Fruit fly (Drosophila melanogaster) whole organism, adult: ENCODE measurements around the gene Ucp4B.

Experiments
- CG12768 ChIP-seq: fragments of 200-800 bp; sonication (Bioruptor generic); optimal IDR thresholded peaks from 2 replicates; lab custom pipeline; 2017; ENCODE audit warnings: missing biosample characterization, missing genetic modification characterization, mild to moderate bottlenecking, moderate library complexity, missing genetic modification reagents
- CG33017 ChIP-seq: fragments of 200-800 bp; sonication (Bioruptor generic); optimal IDR thresholded peaks from 2 replicates; lab custom pipeline; 2018; ENCODE audit warnings: missing biosample characterization, mild to moderate bottlenecking, missing genetic modification characterization, moderate library complexity
- CG7045 ChIP-seq: fragments of 200-800 bp; sonication (Bioruptor generic); optimal IDR thresholded peaks from 2 replicates; lab custom pipeline; 2017; ENCODE audit warnings: missing biosample characterization, mild to moderate bottlenecking, missing genetic modification characterization
- Hr96 ChIP-seq: fragments of 200-800 bp; sonication (Bioruptor generic); optimal IDR thresholded peaks from 2 replicates; lab custom pipeline; 2016; ENCODE audit warnings: missing biosample characterization, missing genetic modification characterization
- Mnt ChIP-seq: fragments of 200-800 bp; sonication (Bioruptor generic); optimal IDR thresholded peaks from 2 replicates; lab custom pipeline; 2016; ENCODE audit warnings: missing biosample characterization, mild to moderate bottlenecking, missing genetic modification characterization
- bab1 ChIP-seq: fragments of 200-800 bp; sonication (Bioruptor generic); optimal IDR thresholded peaks from 3 replicates; lab custom pipeline; 2019; ENCODE audit warnings: missing biosample characterization, mild to moderate bottlenecking, missing genetic modification characterization, moderate library complexity
- kay ChIP-seq: fragments of 200-800 bp; sonication (Bioruptor generic); peaks from one replicate; lab custom pipeline; 2016; ENCODE audit warnings: missing biosample characterization, missing genetic modification characterization, borderline replicate concordance
- toe ChIP-seq: fragments of 200-800 bp; sonication (Bioruptor generic); optimal IDR thresholded peaks from 2 replicates; lab custom pipeline; 2016; ENCODE audit warnings: missing biosample characterization, missing genetic modification characterization

dm6 chr2L:5956706-5957105 is 13.0 kb upstream of the Ucp4B start, which contains the start of the genes CG13998 and Vm26Ab:
- no peak for TF ChIP-seq toe (GFP tag; lab: Kevin White, UChicago)
- no peak for TF ChIP-seq CG12768 (GFP tag; lab: Kevin White, UChicago)
- TF ChIP-seq CG7045 (GFP tag; lab: Kevin White, UChicago) = no peak
- TF ChIP-seq kay (GFP tag; lab: Kevin White, UChicago) = no peak
- TF ChIP-seq bab1 (GFP tag; lab: Kevin White, UChicago) = no peak
- TF ChIP-seq Hr96 (GFP tag; lab: Kevin White, UChicago) = no peak
- TF ChIP-seq CG33017 (tag; lab: Kevin White, UChicago) = no peak
- no peak for TF ChIP-seq Mnt (GFP tag; lab: Kevin White, UChicago)
